Worm (Caenorhabditis elegans) whole organism, L4 larva: ENCODE data around the gene Y17G7B.12.

ENCODE experiments used
- D1046.2 ChIP-seq: fragments of 200-800 bp; sonication (Bioruptor generic); IDR thresholded peaks from 2 replicates; pipeline ENCODE4 v1.3.6; 2022; ENCODE audit warnings: missing genetic modification characterization, missing compliant biosample characterization
- F37D6.2 ChIP-seq: sonication (generic microtip); optimal IDR thresholded peaks from 2 replicates; lab custom pipeline; 2016; ENCODE audit warnings: mild to moderate bottlenecking, missing genetic modification characterization, missing compliant biosample characterization
- F49E8.2 ChIP-seq: sonication (generic microtip); optimal IDR thresholded peaks from 2 replicates; lab custom pipeline; 2016; ENCODE audit warnings: missing compliant biosample characterization, mild to moderate bottlenecking, missing genetic modification characterization, borderline replicate concordance
- T20F7.1 ChIP-seq: fragments of 200-800 bp; sonication (Bioruptor generic); optimal IDR thresholded peaks from 2 replicates; lab custom pipeline; 2018; ENCODE audit warnings: mild to moderate bottlenecking, missing genetic modification characterization, missing compliant biosample characterization
- T26A8.4 ChIP-seq: fragments of 200-800 bp; sonication (Bioruptor generic); IDR thresholded peaks from 2 replicates; pipeline ENCODE4 v1.3.6; 2022; ENCODE audit warnings: missing genetic modification characterization, missing compliant biosample characterization
- Y105C5A.15 ChIP-seq: fragments of 200-800 bp; sonication (Bioruptor generic); IDR thresholded peaks from 2 replicates; pipeline ENCODE4 v1.3.6; 2022; ENCODE audit warnings: missing genetic modification characterization, missing compliant biosample characterization
- Y48G9A.11 ChIP-seq: fragments of 200-800 bp; sonication (Bioruptor generic); IDR thresholded peaks from 2 replicates; pipeline ENCODE4 v1.3.6; 2022; ENCODE audit warnings: missing genetic modification reagents, missing genetic modification characterization, missing compliant biosample characterization
- Y75B8A.6 ChIP-seq: fragments of 200-800 bp; sonication (Bioruptor generic); IDR thresholded peaks from 2 replicates; pipeline ENCODE4 v1.3.6; 2022; ENCODE audit warnings: missing genetic modification reagents, missing genetic modification characterization, missing compliant biosample characterization
- ZK546.5 ChIP-seq, 2 experiments: sonication (generic microtip); optimal IDR thresholded peaks; 2 replicates each; lab custom pipeline; 2017; ENCODE audit warnings: missing biosample characterization in 2 of 2, missing genetic modification characterization in 2 of 2
- ama-1 ChIP-seq: fragments of 150-350 bp; optimal IDR thresholded peaks from 2 replicates; lab custom pipeline; 2014; ENCODE audit warnings: inconsistent platforms, mixed read lengths
- attf-4 ChIP-seq: sonication (generic microtip); optimal IDR thresholded peaks from 3 replicates; lab custom pipeline; 2017; ENCODE audit warnings: missing biosample characterization, missing genetic modification characterization
- ceh-28 ChIP-seq: fragments of 150-350 bp; optimal IDR thresholded peaks from 2 replicates; lab custom pipeline; 2014; ENCODE audit warnings: missing biosample characterization, missing genetic modification reagents, missing genetic modification characterization
- ceh-32 ChIP-seq: sonication (generic microtip); optimal IDR thresholded peaks from 2 replicates; lab custom pipeline; 2016; ENCODE audit warnings: mild to moderate bottlenecking, missing genetic modification characterization, missing compliant biosample characterization; ENCODE audit not compliant: poor library complexity
- ceh-44 ChIP-seq: fragments of 200-800 bp; sonication (Bioruptor generic); IDR thresholded peaks from 2 replicates; pipeline ENCODE4 v1.3.6; 2022; ENCODE audit warnings: missing genetic modification reagents, missing genetic modification characterization, missing compliant biosample characterization
- ceh-82 ChIP-seq: sonication (generic microtip); optimal IDR thresholded peaks from 2 replicates; lab custom pipeline; 2017; ENCODE audit warnings: missing biosample characterization, missing genetic modification characterization
- ces-1 ChIP-seq: fragments of 150-350 bp; sonication (generic microtip); optimal IDR thresholded peaks from 4 replicates; lab custom pipeline; 2014; ENCODE audit warnings: missing biosample characterization, missing genetic modification reagents, missing genetic modification characterization
- ctbp-1 ChIP-seq: fragments of 200-800 bp; sonication (Bioruptor generic); IDR thresholded peaks from 2 replicates; pipeline ENCODE4 v1.3.6; 2022; ENCODE audit warnings: missing genetic modification reagents, missing genetic modification characterization, missing compliant biosample characterization
- daf-12 ChIP-seq: fragments of 150-350 bp; optimal IDR thresholded peaks from 2 replicates; lab custom pipeline; 2014; ENCODE audit warnings: missing biosample characterization, missing genetic modification reagents, missing genetic modification characterization
- daf-16 ChIP-seq, 3 experiments: sonication (generic microtip); optimal IDR thresholded peaks; 2 replicates each; lab custom pipeline; 2016 to 2017; ENCODE audit warnings: missing genetic modification characterization in 3 of 3, missing genetic modification reagents in 3 of 3, mild to moderate bottlenecking in 2 of 3, missing compliant biosample characterization in 2 of 3, missing biosample characterization in 1 of 3, moderate library complexity in 1 of 3
- dmd-6 ChIP-seq: fragments of 200-800 bp; sonication (Bioruptor generic); IDR thresholded peaks from 2 replicates; pipeline ENCODE4 v1.3.6; 2022; ENCODE audit warnings: missing genetic modification reagents, missing genetic modification characterization, missing compliant biosample characterization
- dpl-1 ChIP-seq: fragments of 150-350 bp; optimal IDR thresholded peaks from 2 replicates; lab custom pipeline; 2014; ENCODE audit warnings: missing biosample characterization, missing genetic modification reagents, missing genetic modification characterization
- dve-1 ChIP-seq: sonication (generic microtip); optimal IDR thresholded peaks from 2 replicates; lab custom pipeline; 2017; ENCODE audit warnings: antibody characterized with exemption, mild to moderate bottlenecking, missing genetic modification characterization, missing compliant biosample characterization; ENCODE audit not compliant: insufficient read depth
- fkh-10 ChIP-seq: fragments of 150-350 bp; optimal IDR thresholded peaks from 2 replicates; lab custom pipeline; 2014; ENCODE audit warnings: missing biosample characterization, missing genetic modification reagents, missing genetic modification characterization
- fos-1 ChIP-seq: fragments of 150-350 bp; optimal IDR thresholded peaks from 2 replicates; lab custom pipeline; 2014; ENCODE audit warnings: missing biosample characterization, missing genetic modification characterization
- gei-8 ChIP-seq: fragments of 200-800 bp; sonication (Bioruptor generic); optimal IDR thresholded peaks from 2 replicates; lab custom pipeline; 2018; ENCODE audit warnings: mild to moderate bottlenecking, missing genetic modification characterization, missing compliant biosample characterization
- hif-1 ChIP-seq, 2 experiments: sonication (generic microtip); optimal IDR thresholded peaks; 2 replicates each; lab custom pipeline; 2016 to 2017; ENCODE audit warnings: missing compliant biosample characterization in 2 of 2, missing genetic modification characterization in 2 of 2, missing genetic modification reagents in 2 of 2, missing genotype in 2 of 2, mild to moderate bottlenecking in 1 of 2
- hlh-30 ChIP-seq: sonication (generic microtip); optimal IDR thresholded peaks from 2 replicates; lab custom pipeline; 2017; ENCODE audit warnings: antibody characterized with exemption, mild to moderate bottlenecking, missing genetic modification characterization, missing compliant biosample characterization; ENCODE audit not compliant: insufficient read depth
- lim-7 ChIP-seq: fragments of 200-800 bp; sonication (Bioruptor generic); IDR thresholded peaks from 2 replicates; pipeline ENCODE4 v1.3.6; 2022; ENCODE audit warnings: missing genetic modification characterization, missing compliant biosample characterization
- lin-13 ChIP-seq: fragments of 150-350 bp; optimal IDR thresholded peaks from 2 replicates; lab custom pipeline; 2014; ENCODE audit warnings: missing biosample characterization, missing genetic modification reagents, missing genetic modification characterization
- lin-29 ChIP-seq: fragments of 200-800 bp; sonication (Bioruptor generic); IDR thresholded peaks from 2 replicates; pipeline ENCODE4 v1.3.6; 2022; ENCODE audit warnings: missing genetic modification reagents, missing genetic modification characterization, missing compliant biosample characterization
- lin-38 ChIP-seq: fragments of 200-800 bp; sonication (Bioruptor generic); IDR thresholded peaks from 2 replicates; pipeline ENCODE4 v1.3.6; 2022; ENCODE audit warnings: missing genetic modification reagents, missing genetic modification characterization, missing compliant biosample characterization
- lir-3 ChIP-seq: sonication (generic microtip); optimal IDR thresholded peaks from 2 replicates; lab custom pipeline; 2016; ENCODE audit warnings: mild to moderate bottlenecking, missing genetic modification characterization, missing compliant biosample characterization
- madf-9 ChIP-seq: fragments of 200-800 bp; sonication (Bioruptor generic); conservative IDR thresholded peaks from 2 replicates; pipeline ENCODE4 v1.3.6; 2022; ENCODE audit warnings: missing genetic modification reagents, missing genetic modification characterization, missing compliant biosample characterization
- nhr-10 ChIP-seq: fragments of 150-350 bp; optimal IDR thresholded peaks from 2 replicates; lab custom pipeline; 2014; ENCODE audit warnings: missing biosample characterization, missing genetic modification characterization
- nhr-111 ChIP-seq: fragments of 200-800 bp; sonication (Bioruptor generic); optimal IDR thresholded peaks from 2 replicates; lab custom pipeline; 2018; ENCODE audit warnings: mild to moderate bottlenecking, missing genetic modification characterization, missing compliant biosample characterization
- nhr-25 ChIP-seq: sonication (generic microtip); optimal IDR thresholded peaks from 2 replicates; lab custom pipeline; 2017; ENCODE audit warnings: missing genetic modification characterization, mild to moderate bottlenecking, missing compliant biosample characterization, antibody characterized with exemption, moderate library complexity, borderline replicate concordance; ENCODE audit not compliant: insufficient read depth
- nhr-28 ChIP-seq: fragments of 150-350 bp; optimal IDR thresholded peaks from 2 replicates; lab custom pipeline; 2014; ENCODE audit warnings: missing biosample characterization, missing genetic modification characterization
- nhr-41 ChIP-seq: fragments of 200-800 bp; sonication (Bioruptor generic); IDR thresholded peaks from 2 replicates; pipeline ENCODE4 v1.3.6; 2022; ENCODE audit warnings: missing genetic modification reagents, missing genetic modification characterization, missing compliant biosample characterization
- nhr-76 ChIP-seq: fragments of 150-350 bp; optimal IDR thresholded peaks from 2 replicates; lab custom pipeline; 2014; ENCODE audit warnings: missing biosample characterization, missing genetic modification characterization
- nhr-77 ChIP-seq: fragments of 150-350 bp; optimal IDR thresholded peaks from 2 replicates; lab custom pipeline; 2014; ENCODE audit warnings: missing biosample characterization, missing genetic modification characterization
- php-3 ChIP-seq: fragments of 200-800 bp; sonication (Bioruptor generic); IDR thresholded peaks from 2 replicates; pipeline ENCODE4 v1.3.6; 2022; ENCODE audit warnings: missing genetic modification reagents, missing genetic modification characterization, missing compliant biosample characterization
- pqm-1 ChIP-seq: sonication (generic microtip); optimal IDR thresholded peaks from 2 replicates; lab custom pipeline; 2017; ENCODE audit warnings: missing biosample characterization, missing genetic modification characterization
- snpc-1.2 ChIP-seq: fragments of 200-800 bp; sonication (Bioruptor generic); IDR thresholded peaks from 2 replicates; pipeline ENCODE4 v1.3.6; 2022; ENCODE audit warnings: missing genetic modification reagents, missing genetic modification characterization, missing compliant biosample characterization
- spr-1 ChIP-seq: sonication (generic microtip); optimal IDR thresholded peaks from 2 replicates; lab custom pipeline; 2016; ENCODE audit warnings: mild to moderate bottlenecking, missing genetic modification characterization, missing compliant biosample characterization
- spr-3 ChIP-seq: fragments of 200-800 bp; sonication (Bioruptor generic); optimal IDR thresholded peaks from 2 replicates; lab custom pipeline; 2018; ENCODE audit warnings: mild to moderate bottlenecking, missing genetic modification characterization, missing compliant biosample characterization
- tag-97 ChIP-seq: fragments of 200-800 bp; sonication (Bioruptor generic); IDR thresholded peaks from 2 replicates; pipeline ENCODE4 v1.3.6; 2022; ENCODE audit warnings: missing genetic modification characterization, missing compliant biosample characterization
- tra-1 ChIP-seq: fragments of 200-800 bp; sonication (Bioruptor generic); IDR thresholded peaks from 2 replicates; pipeline ENCODE4 v1.3.6; 2022; ENCODE audit warnings: missing genetic modification reagents, missing genetic modification characterization, missing compliant biosample characterization
- unc-39 ChIP-seq: sonication (generic microtip); optimal IDR thresholded peaks from 2 replicates; lab custom pipeline; 2017; ENCODE audit warnings: missing biosample characterization, missing genetic modification characterization
- vab-7 ChIP-seq: fragments of 200-800 bp; sonication (Bioruptor generic); IDR thresholded peaks from 2 replicates; pipeline ENCODE4 v1.3.6; 2022; ENCODE audit warnings: missing genetic modification reagents, missing genetic modification characterization, missing compliant biosample characterization
- zfp-2 ChIP-seq: sonication (generic microtip); optimal IDR thresholded peaks from 2 replicates; lab custom pipeline; 2016; ENCODE audit warnings: mild to moderate bottlenecking, missing genetic modification characterization, missing compliant biosample characterization
- zip-11 ChIP-seq: fragments of 200-800 bp; sonication (Bioruptor generic); IDR thresholded peaks from 2 replicates; pipeline ENCODE4 v1.3.6; 2022; ENCODE audit warnings: missing genetic modification characterization, missing compliant biosample characterization

Y17G7B.12 gene

ce11 chrII:12027697-12028245, 4.1 kb downstream of the Y17G7B.12 start, which contains the start of gene Y17G7B.8 (continued):
- TF ChIP-seq tra-1 (GFP tag; lab: Robert Waterston, UW), result no peak
- TF ChIP-seq nhr-76 (tag; lab: Kevin White, UChicago), result no peak
- peak in 1 of 2 experiments; percentile 21 for TF ChIP-seq hif-1 (tag; optimal IDR thresholded peaks at IDR 0.05; lab: Kevin White, UChicago)
- no peak for TF ChIP-seq D1046.2 (GFP tag; lab: Robert Waterston, UW)
- TF ChIP-seq F49E8.2, result no peak
- no peak for TF ChIP-seq F37D6.2 (tag; lab: Kevin White, UChicago)
- TF ChIP-seq dve-1 (tag; lab: Kevin White, UChicago), result peak; percentile 80
- no peak for TF ChIP-seq spr-3 (GFP tag; lab: Kevin White, UChicago)
- TF ChIP-seq ceh-28, result no peak
- TF ChIP-seq unc-39 (tag; lab: Kevin White, UChicago), result no peak
- no peak for TF ChIP-seq spr-1 (tag; lab: Kevin White, UChicago)
- no peak for TF ChIP-seq Y48G9A.11
- no peak for TF ChIP-seq ama-1 (lab: Kevin White, UChicago)
- TF ChIP-seq vab-7 (GFP tag; lab: Robert Waterston, UW), result no peak
- TF ChIP-seq Y75B8A.6 (GFP tag; lab: Robert Waterston, UW), result no peak
- no peak for TF ChIP-seq nhr-25 (tag; lab: Kevin White, UChicago)
- TF ChIP-seq nhr-28 (tag; lab: Kevin White, UChicago), result peak; percentile 61
- TF ChIP-seq lin-38 (GFP tag; lab: Robert Waterston, UW), result no peak
- no peak for TF ChIP-seq dpl-1 (GFP tag; lab: Kevin White, UChicago)
- no peak for TF ChIP-seq lir-3
- TF ChIP-seq ctbp-1 (GFP tag; lab: Robert Waterston, UW), result no peak
- TF ChIP-seq gei-8, result no peak
- no peak for TF ChIP-seq ceh-32 (tag; lab: Kevin White, UChicago)
- TF ChIP-seq T20F7.1 (GFP tag; lab: Kevin White, UChicago), result no peak
- TF ChIP-seq dmd-6 (GFP tag; lab: Robert Waterston, UW), result peak; percentile 75; the same call in 1 of the 2 replicates
- no peak for TF ChIP-seq fkh-10 (GFP tag; lab: Kevin White, UChicago)
- no peak for TF ChIP-seq daf-12 (tag; lab: Kevin White, UChicago)
- no peak for TF ChIP-seq lin-29
- no peak for TF ChIP-seq lim-7 (GFP tag; lab: Robert Waterston, UW)
- TF ChIP-seq nhr-41 (GFP tag; lab: Robert Waterston, UW), result no peak
- TF ChIP-seq tag-97 (GFP tag; lab: Robert Waterston, UW), result no peak
- no peak for TF ChIP-seq ceh-82 (tag; lab: Kevin White, UChicago)
- TF ChIP-seq nhr-77 (tag; lab: Kevin White, UChicago), result no peak
- TF ChIP-seq snpc-1.2 (GFP tag; lab: Robert Waterston, UW), result no peak
- TF ChIP-seq zip-11 (GFP tag; lab: Robert Waterston, UW), result no peak
- TF ChIP-seq daf-16 (GFP tag; optimal IDR thresholded peaks at IDR 0.05; lab: Kevin White, UChicago), result no peak
- TF ChIP-seq daf-16 (tag; optimal IDR thresholded peaks at IDR 0.05; lab: Kevin White, UChicago), result peak; percentile 87
- TF ChIP-seq php-3 (GFP tag; lab: Robert Waterston, UW), result peak; percentile 91
- no peak for TF ChIP-seq zfp-2
- TF ChIP-seq attf-4 (tag; lab: Kevin White, UChicago), result no peak
- TF ChIP-seq madf-9 (GFP tag; lab: Robert Waterston, UW), result no peak
- TF ChIP-seq hlh-30 (tag; lab: Kevin White, UChicago), result peak; percentile 42
- no peak for TF ChIP-seq lin-13 (GFP tag; lab: Kevin White, UChicago)
- no peak for TF ChIP-seq ZK546.5 (tag; optimal IDR thresholded peaks at IDR 0.05; lab: Kevin White, UChicago)
- no peak for TF ChIP-seq ceh-44 (GFP tag; lab: Robert Waterston, UW)
- no peak for TF ChIP-seq T26A8.4
- TF ChIP-seq fos-1, result no peak
- TF ChIP-seq pqm-1 (tag; lab: Kevin White, UChicago), result peak; percentile 64
- TF ChIP-seq ces-1 (GFP tag; lab: Kevin White, UChicago), result no peak
- no peak for TF ChIP-seq nhr-10 (tag; lab: Kevin White, UChicago)
- no peak for TF ChIP-seq Y105C5A.15
- no peak for TF ChIP-seq nhr-111 (GFP tag; lab: Kevin White, UChicago)
